Worm (Caenorhabditis elegans) whole organism, L4/young adult: ENCODE results near the gene gyf-1.

Experiments
- W03F9.2 ChIP-seq: fragments of 150-350 bp; optimal IDR thresholded peaks from 2 replicates; lab custom pipeline; 2014; ENCODE audit warnings: missing biosample characterization, missing genetic modification characterization
- dao-5 ChIP-seq: sonication (generic microtip); optimal IDR thresholded peaks from 2 replicates; lab custom pipeline; 2016; ENCODE audit warnings: missing genotype, missing genetic modification characterization, moderate library complexity, missing compliant biosample characterization
- him-1 ChIP-seq: sonication (generic microtip); optimal IDR thresholded peaks from 2 replicates; lab custom pipeline; 2016; ENCODE audit warnings: missing genotype, missing genetic modification reagents, missing genetic modification characterization, missing compliant biosample characterization

The gyf-1 gene

DNA sequence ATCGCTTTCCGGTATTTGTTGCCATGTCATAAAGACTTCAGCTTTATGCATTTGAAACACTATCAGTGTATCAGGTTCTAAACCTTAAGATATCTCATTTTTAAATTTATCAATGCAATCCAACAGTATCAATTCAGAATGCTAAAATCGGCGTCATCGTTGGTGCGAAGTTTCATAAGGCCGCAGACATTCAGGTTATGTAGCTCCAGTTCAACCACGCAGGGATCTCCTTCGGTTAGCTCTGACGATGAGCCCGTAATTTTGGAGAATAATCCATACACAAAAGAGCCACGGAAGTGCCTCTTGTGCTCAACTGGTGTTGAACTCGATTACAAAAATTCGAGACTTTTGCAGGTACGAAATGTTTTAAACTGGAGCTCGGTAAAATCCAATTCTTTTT lies 52.0 kb downstream of the gyf-1 start, which contains the start of gene mrps-18.C:
mrps-18.C (plus strand) TSS at position 138 of the 400 bp plus-strand sequence.
- no peak for TF ChIP-seq him-1 (tag; lab: Kevin White, UChicago)
- no peak for TF ChIP-seq dao-5

DNA sequence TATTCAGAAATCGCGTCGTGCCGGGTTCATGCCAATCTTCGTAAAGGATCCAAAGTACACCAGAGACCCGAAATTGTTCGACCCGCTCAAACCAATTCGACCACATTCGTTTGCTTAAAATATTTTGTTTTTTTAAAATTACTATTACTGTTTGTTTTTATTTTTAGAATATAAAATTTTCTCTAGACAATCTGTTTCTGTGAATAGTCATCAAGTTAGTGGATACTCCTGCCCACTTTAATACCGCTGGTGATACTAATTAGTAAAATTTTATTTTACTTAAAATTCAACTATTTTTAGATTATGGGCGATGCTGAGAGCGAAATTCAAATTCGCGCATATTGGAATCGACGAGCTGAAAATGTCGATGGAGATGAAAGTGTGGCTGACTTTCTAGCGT lies 52.6 kb downstream of the gyf-1 start, which contains the start of gene T14B4.1:
T14B4.1 (plus strand) TSS at position 301 of the 400 bp plus-strand sequence.
- TF ChIP-seq dao-5 (no peak), W03F9.2 (no peak), him-1 (tag; lab: Kevin White, UChicago) (no peak)

DNA sequence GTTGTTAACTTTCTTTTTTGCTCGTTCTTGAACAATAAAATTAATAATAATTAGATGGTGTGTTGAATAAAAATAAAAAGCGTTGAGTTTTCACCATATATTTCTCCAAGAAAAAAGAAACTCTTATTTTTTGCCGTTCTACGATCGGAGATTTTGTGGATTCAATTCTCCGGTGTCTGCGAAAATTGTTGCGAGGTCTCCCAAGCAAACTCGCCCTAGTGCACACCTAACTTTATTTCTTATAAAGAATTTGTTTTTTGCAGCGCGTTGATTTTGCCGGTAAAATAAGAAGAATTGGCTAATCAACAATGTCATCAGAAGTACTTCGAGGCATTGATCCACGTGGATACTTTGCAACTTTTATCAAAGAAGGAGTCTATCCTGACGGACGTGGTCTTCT lies 57.4 kb downstream of the gyf-1 start, which contains the start of gene exos-8:
exos-8 (plus strand) TSS at position 264 of the 400 bp plus-strand sequence.
- TF ChIP-seq him-1 (tag; lab: Kevin White, UChicago), result peak; percentile 12
- TF ChIP-seq dao-5, result no peak
- no peak for TF ChIP-seq W03F9.2
